Worm (Caenorhabditis elegans) whole organism, dauer: ENCODE measurements around the gene tsp-21.

ENCODE experiments used
- unc-62 ChIP-seq: sonication (generic microtip); optimal IDR thresholded peaks from 2 replicates; lab custom pipeline; 2017; ENCODE audit warnings: missing biosample characterization, missing genetic modification reagents, missing genetic modification characterization

The tsp-21 gene

DNA sequence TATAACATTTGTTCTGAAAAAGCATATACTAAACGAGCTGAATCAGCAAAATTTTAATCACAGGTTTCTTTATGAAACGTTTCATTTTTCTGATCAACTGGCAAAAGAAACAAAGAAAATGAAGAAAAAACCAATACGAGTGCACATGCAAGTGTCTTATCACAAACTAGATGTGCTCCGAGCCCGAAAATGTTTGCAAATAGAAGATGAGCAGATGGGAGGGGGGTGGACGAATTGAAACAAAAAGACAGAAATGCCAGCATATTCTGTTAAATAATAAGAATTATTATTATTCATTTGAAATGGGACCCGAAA is 1.8 kb downstream of the tsp-21 start:
- no peak for TF ChIP-seq unc-62

DNA sequence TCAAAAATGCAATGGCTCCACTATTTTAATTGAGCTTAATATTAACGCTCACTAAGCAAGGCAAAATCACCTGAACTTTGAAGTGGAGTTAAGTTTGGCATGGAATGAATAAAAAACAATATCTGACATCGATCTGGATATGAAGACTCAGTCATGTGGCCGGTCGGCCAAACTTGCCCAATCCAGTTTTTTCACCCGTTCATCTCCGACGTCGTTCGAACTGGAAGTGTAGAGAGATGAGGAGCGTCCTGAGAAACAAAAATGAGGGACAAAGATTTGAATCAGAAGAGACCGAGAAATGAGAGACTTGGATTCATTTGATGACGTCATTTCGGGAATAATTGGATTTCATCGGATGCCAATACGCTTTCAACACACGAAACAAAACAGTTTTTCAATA is 5.9 kb downstream of the tsp-21 start:
- TF ChIP-seq unc-62 = no peak

DNA sequence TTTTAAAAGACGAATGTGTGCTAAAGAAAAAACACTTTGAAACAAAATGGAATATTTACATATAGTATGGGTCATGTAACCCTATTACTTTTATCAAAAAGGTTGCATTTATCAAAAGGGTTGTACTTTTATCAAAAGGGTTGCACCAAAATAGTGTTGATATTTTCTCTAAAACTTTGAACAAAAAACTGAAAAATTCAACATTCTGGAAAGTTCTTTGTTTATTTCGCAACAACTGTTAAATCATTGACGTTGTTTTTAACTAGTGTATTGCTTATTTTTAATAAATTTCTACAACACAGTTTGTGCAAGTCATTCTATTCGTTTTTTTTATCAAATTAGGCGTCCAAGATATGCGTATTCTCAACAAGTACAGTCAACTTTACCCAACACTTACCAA is 6.4 kb downstream of the tsp-21 start, which contains the start of the genes C17G1.5 and C17G1.14:
Gene C17G1.5 (plus strand): TSS at position 266 of the 400 bp plus-strand sequence.
Gene C17G1.14 (plus strand): TSS at position 277 of the 400 bp plus-strand sequence.
- no peak for TF ChIP-seq unc-62

DNA sequence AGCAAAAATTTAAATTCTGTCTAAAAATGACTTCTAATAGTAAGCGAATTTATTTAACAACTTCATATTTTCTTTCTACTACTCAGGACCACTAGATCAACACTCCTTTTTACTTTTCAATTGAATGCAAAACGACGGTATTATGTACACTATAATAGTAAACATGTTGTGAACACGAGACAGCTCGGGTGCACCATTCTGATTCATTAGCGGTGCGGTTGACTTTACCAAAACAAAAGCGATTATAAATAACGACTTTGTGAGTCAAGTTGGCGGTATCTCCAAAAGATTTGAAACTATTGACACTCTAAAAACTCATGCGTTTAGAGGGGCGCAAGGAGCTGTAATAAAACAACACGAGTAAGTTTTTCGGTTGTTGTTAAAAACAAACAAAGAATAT is 8.4 kb downstream of the tsp-21 start:
- TF ChIP-seq unc-62 = no peak

DNA sequence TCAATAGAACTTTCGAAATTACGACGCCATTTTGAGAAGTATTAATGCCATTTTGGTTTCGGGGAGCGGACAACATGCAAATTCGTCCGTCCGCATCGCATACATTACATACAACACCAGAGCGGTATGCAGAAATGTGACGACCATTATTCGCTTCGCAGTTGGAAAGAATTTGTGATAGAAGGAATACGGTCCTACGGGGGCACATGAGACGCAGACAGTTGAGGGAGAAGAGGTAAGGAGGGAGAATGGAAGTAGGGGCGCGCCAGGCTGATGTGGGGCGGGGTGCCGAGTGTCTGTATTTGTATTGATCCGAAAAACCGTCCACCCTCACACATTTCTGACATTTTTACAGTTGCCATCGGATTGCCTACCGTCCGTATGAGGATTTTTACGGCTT is 9.2 kb downstream of the tsp-21 start:
- TF ChIP-seq unc-62 = no peak

DNA sequence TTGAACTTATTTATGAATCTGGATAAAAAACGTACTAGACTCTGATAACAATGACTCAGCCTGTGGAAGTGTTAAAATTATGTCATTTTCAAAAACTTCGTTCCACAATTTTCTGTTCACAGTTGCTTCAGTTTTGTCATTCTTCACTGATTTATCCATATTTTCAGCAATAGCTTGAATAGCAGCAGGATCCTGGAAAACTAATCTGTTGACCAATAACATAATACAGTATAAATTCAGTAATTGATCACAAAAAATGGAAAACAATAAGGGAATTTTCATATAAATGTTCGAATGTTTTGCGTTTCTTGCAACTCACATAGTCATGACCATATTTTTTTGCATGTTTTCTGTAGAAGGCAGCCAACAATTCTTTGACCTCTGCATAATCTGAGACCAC is 16.4 kb downstream of the tsp-21 start:
- TF ChIP-seq unc-62 = no peak

DNA sequence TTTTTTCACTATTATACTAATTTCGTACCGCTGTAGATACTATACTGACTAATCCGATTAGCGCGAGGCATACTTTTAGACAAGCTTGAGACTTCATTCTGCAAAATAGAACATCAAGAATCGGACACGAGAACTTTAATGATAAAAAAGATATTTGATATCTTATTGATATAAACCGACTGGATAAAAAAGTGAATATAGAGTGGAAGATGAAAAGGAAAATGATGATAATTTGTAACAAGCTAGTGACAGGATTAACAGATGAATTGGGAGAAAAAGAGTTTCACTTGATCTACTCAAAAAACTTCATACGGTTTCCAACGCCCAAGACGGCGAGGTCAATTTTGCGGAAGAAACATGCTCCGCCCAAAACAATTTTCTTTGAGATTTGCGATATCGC is 16.8 kb downstream of the tsp-21 start, which contains the start of gene nas-37:
Gene nas-37 (minus strand): TSS at position 101 of the 400 bp plus-strand sequence.
- no peak for TF ChIP-seq unc-62

DNA sequence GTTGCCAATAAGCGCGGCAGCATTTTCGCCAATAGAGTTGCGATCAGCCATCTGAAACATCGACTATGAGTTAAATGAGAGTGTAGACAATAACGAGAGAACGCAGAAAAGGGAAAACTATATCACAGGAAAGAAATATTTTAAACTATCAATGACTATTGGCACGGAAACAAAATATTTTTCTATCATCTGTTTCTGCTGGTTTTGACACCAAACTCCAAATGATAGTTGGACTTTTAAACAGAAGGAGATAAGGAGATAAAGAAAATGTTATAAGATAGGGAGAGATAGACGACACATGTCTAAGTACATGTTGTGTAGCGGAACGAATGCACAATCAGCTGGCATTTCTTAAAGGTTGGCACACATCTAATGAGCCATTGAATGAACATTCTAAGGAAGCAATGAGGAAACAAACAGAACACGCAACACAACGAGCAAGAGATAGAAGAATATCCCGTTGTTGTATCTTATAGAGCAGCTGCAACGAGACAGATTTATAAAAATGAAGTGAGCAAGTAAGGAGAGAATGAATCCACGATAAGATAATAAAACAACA is 22.4 kb downstream of the tsp-21 start, which contains the start of gene cysl-1:
Gene cysl-1 (minus strand): TSS at position 51 of the 559 bp plus-strand sequence.
- no peak for TF ChIP-seq unc-62

DNA sequence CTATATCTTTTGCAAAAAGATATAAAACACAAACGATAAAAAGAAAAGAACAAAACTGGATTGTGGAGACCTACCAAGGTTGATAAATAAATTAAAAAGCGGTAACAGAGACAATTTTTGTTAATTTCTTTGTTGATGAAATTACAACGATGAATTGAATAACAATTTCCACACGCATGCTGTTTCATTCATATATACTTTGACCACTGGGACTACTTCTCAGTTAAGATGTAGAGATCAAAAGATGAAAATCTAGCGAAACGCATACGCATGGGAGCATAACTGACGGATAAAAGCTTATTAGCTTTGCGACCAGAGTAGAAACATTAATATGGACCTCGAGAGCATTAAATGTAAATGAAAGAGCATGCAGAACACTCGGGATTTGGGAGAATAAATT is 23.9 kb downstream of the tsp-21 start:
- TF ChIP-seq unc-62 = no peak

DNA sequence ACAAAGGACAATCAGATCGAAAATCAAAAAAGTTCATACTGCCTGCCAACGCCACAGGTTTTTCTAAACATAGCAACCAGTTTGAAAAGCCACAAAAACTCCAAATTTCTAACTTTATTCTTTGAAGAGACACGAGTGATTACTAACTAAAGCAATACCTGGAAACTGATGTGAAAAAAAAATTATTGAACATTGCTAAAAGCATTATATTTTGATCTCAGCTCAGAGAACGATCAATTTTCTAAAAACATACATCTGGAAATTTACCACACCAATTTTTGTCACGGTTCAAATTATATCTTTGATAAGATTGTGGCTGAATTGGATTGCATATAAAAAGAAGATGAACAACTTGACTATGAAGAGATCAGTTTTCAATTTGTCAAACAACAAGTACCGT is 25.3 kb downstream of the tsp-21 start:
- TF ChIP-seq unc-62 = no peak

DNA sequence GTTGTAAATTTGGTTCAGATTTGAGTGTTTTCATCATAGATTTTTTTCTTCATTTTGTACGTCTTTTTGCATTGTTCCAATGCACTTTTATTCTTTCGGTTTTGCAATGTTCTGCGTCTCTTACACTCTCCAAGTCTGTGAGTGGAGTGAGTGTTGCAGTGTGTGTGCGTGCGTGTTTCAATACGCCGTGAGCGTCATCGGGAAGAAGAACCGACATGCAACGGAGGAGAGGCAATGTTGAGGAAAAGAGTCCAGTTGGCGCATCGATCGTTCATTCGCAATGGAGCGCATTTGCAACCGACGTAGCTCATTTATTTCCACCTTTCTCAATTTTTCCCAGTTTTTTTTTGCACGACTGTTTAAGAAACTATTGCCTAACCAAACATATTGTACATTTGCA is 26.4 kb downstream of the tsp-21 start, which contains the start of gene ZC506.1:
Gene ZC506.1 (plus strand): TSS at position 400 of the 400 bp plus-strand sequence.
- TF ChIP-seq unc-62 = no peak

DNA sequence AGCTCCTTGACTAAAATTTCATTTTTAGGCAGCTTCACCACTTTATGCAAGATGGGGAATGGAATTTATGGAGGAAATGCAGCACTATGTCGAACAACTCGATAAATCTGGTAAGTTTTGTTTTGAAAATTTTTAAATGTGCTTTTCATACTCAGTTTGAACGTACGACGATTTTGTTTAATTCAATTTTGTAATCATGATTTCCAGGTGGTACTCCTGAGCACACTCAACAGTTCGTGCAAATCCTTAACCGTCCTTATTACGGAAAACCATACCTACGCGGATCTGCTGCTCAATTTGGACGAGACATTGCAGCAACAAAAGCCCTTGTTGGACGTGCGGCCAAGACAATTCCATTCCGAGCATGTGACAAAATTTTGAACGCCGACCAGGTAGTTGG is 30.4 kb downstream of the tsp-21 start:
- TF ChIP-seq unc-62 = no peak

DNA sequence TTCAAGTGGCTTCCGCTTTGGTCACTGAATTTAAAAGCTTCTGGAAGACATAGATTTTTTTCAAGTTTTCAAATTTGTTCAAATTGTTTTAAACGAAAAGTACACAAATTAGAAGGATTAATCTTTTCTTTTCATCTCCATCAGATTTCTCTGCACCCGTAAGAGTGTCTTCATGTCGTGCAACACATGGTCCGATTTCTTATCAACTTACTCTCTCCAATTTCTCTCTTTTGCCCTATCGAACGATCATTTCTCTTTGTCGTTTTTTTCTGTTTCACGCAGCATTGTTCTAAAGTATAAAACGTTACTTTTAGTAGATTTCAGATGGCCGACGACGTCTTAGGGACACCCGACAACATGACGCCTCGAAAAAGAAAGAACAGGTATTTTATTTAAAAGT is 33.1 kb downstream of the tsp-21 start, which contains the start of gene pssy-1:
Gene pssy-1 (plus strand): TSS at position 318 of the 400 bp plus-strand sequence.
- no peak for TF ChIP-seq unc-62

DNA sequence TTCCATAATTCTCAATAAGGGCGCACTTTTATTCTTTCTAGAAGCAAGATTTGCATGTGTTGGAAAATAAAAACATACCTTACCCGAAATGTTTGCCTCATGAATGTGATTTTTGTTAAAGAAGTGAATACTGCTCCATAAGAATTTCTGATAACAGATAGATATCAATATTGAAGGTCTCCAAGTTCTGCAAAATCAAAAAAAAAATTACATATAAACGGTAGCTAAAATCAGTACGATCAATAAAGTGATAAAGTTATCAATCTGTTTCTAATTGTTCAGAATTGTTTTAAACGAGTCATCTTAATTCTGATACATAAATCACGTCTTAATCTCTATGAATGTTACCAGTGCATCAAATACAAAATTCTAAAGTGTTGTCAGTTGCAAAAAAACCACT is 44.0 kb downstream of the tsp-21 start, which contains the start of gene mgl-1:
Gene mgl-1 (minus strand): TSS at position 101 of the 400 bp plus-strand sequence.
- TF ChIP-seq unc-62 = no peak

DNA sequence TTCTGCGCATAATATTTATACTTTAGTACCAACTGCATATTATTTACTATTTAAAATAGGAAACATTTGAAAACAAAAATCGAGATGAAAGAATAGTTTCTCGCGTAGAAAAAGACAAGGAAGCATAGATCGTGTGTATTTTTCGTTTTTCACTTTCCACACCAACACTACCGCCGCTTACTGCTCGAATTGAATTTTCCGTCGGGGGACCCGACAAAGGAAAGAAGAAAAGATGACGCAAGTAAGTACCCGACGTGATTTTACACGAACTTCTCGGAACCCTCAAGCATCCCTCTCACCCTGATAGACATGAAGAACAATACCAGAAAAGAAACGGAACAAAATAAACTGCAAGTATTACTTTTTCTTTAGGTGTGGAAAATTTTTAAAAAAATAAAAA is 49.1 kb downstream of the tsp-21 start:
- TF ChIP-seq unc-62 = no peak

DNA sequence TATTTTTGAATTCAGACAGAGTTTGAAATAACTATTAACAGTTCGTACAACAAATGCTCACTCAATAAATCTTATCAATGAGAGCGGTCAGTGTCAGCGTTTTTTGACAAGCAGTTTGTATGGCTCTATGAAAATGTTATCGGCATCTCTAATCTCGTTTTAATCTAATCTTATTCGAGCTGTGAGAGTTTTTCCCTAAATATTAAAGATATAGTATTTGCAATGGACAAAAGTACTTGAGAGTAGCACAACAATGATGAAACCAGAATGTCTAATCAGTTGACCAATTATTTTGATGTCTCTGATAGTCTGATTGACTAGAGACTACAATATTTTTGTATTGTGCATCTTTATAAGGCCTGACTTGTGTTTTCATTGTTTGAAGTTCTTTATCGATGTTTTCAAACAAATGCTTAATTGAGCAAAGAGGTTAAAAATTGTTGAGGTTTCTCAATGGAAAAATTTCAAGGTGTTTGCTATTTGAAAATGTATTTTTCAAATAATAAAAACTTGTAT is 52.8 kb downstream of the tsp-21 start, which contains the start of gene F19C6.5:
Gene F19C6.5 (minus strand): TSS at position 51 of the 516 bp plus-strand sequence.
- TF ChIP-seq unc-62 = no peak
